Fruit fly (Drosophila melanogaster) whole organism, pupa: ENCODE data around the gene CG43679.
A peak's percentile ranks its signal among the peaks of the same experiment; 100 is the strongest.

Experiments
- CG10348 ChIP-seq: fragments of 200-800 bp; sonication (Bioruptor generic); IDR thresholded peaks from 2 replicates; pipeline ENCODE4 v1.3.6; 2022; ENCODE audit warnings: missing biosample characterization, missing genetic modification characterization
- CG12605 ChIP-seq: fragments of 200-800 bp; sonication (Bioruptor generic); IDR thresholded peaks from 2 replicates; pipeline ENCODE4 v1.3.6; 2022; ENCODE audit warnings: missing biosample characterization, missing genetic modification characterization
- CG13204 ChIP-seq: fragments of 200-800 bp; sonication (Bioruptor generic); optimal IDR thresholded peaks from 2 replicates; lab custom pipeline; 2018; ENCODE audit warnings: missing biosample characterization, mild to moderate bottlenecking, missing genetic modification characterization, moderate library complexity
- CG14655 ChIP-seq: fragments of 200-800 bp; sonication (Bioruptor generic); optimal IDR thresholded peaks from 3 replicates; lab custom pipeline; 2017; ENCODE audit warnings: mild to moderate bottlenecking, missing biosample characterization, missing genetic modification reagents, missing genetic modification characterization
- CG15710 ChIP-seq: fragments of 200-800 bp; sonication (Bioruptor generic); optimal IDR thresholded peaks from 2 replicates; lab custom pipeline; 2018; ENCODE audit warnings: missing biosample characterization, mild to moderate bottlenecking, missing genetic modification characterization, moderate library complexity
- CG17806 ChIP-seq: fragments of 200-800 bp; sonication (Bioruptor generic); optimal IDR thresholded peaks from 2 replicates; lab custom pipeline; 2018; ENCODE audit warnings: missing biosample characterization, mild to moderate bottlenecking, missing genetic modification characterization, moderate library complexity
- CG32121 ChIP-seq: fragments of 200-800 bp; sonication (Bioruptor generic); IDR thresholded peaks from 2 replicates; pipeline ENCODE4 v1.3.6; 2022; ENCODE audit warnings: missing biosample characterization, missing genetic modification characterization
- CG34367 ChIP-seq: fragments of 200-800 bp; sonication (Bioruptor generic); optimal IDR thresholded peaks from 2 replicates; lab custom pipeline; 2018; ENCODE audit warnings: missing biosample characterization, mild to moderate bottlenecking, missing genetic modification characterization
- CG4496 ChIP-seq: fragments of 200-800 bp; sonication (Bioruptor generic); IDR thresholded peaks from 3 replicates; pipeline ENCODE4 v1.3.6; 2022; ENCODE audit warnings: missing biosample characterization, missing genetic modification characterization
- CG8159 ChIP-seq: fragments of 200-800 bp; sonication (Bioruptor generic); optimal IDR thresholded peaks from 3 replicates; lab custom pipeline; 2018; ENCODE audit warnings: missing biosample characterization, mild to moderate bottlenecking, missing genetic modification characterization, moderate library complexity
- CG8301 ChIP-seq: fragments of 200-800 bp; sonication (Bioruptor generic); optimal IDR thresholded peaks from 2 replicates; lab custom pipeline; 2018; ENCODE audit warnings: missing biosample characterization, mild to moderate bottlenecking, missing genetic modification characterization
- CG9948 ChIP-seq: fragments of 200-800 bp; sonication (Bioruptor generic); optimal IDR thresholded peaks from 2 replicates; lab custom pipeline; 2018; ENCODE audit warnings: missing biosample characterization, mild to moderate bottlenecking, missing genetic modification characterization, moderate library complexity
- D1 ChIP-seq: fragments of 200-800 bp; sonication (Bioruptor generic); optimal IDR thresholded peaks from 2 replicates; lab custom pipeline; 2018; ENCODE audit warnings: missing biosample characterization, mild to moderate bottlenecking, missing genetic modification characterization, moderate library complexity
- EcR ChIP-seq: fragments of 200-800 bp; sonication (Bioruptor generic); optimal IDR thresholded peaks from 3 replicates; lab custom pipeline; 2019; ENCODE audit warnings: missing biosample characterization, missing genetic modification characterization, mild to moderate bottlenecking, moderate library complexity, missing genetic modification reagents
- Ets98B ChIP-seq: fragments of 200-800 bp; sonication (Bioruptor generic); IDR thresholded peaks from 2 replicates; pipeline ENCODE4 v1.3.6; 2022; ENCODE audit warnings: missing biosample characterization, missing genetic modification characterization
- Pif1A ChIP-seq: fragments of 200-800 bp; sonication (Bioruptor generic); optimal IDR thresholded peaks from 3 replicates; lab custom pipeline; 2016; ENCODE audit warnings: missing biosample characterization, missing genetic modification characterization
- Pif1B ChIP-seq: fragments of 200-800 bp; sonication (Bioruptor generic); optimal IDR thresholded peaks from 3 replicates; lab custom pipeline; 2016; ENCODE audit warnings: missing biosample characterization, missing genetic modification characterization
- Snoo ChIP-seq: fragments of 200-800 bp; sonication (Bioruptor generic); optimal IDR thresholded peaks from 3 replicates; lab custom pipeline; 2017; ENCODE audit warnings: missing biosample characterization, mild to moderate bottlenecking, missing genetic modification characterization, inconsistent platforms
- fd96Ca ChIP-seq: fragments of 200-800 bp; sonication (Bioruptor generic); IDR thresholded peaks from 3 replicates; pipeline ENCODE4 v1.3.6; 2022; ENCODE audit warnings: missing biosample characterization, missing genetic modification characterization
- gl ChIP-seq: fragments of 200-800 bp; sonication (Bioruptor generic); optimal IDR thresholded peaks from 2 replicates; lab custom pipeline; 2018; ENCODE audit warnings: missing biosample characterization, mild to moderate bottlenecking, missing genetic modification characterization
- rn ChIP-seq: fragments of 200-800 bp; sonication (Bioruptor generic); IDR thresholded peaks from 2 replicates; pipeline ENCODE4 v1.3.6; 2022; ENCODE audit warnings: missing biosample characterization, missing genetic modification characterization

The CG43679 gene

DNA sequence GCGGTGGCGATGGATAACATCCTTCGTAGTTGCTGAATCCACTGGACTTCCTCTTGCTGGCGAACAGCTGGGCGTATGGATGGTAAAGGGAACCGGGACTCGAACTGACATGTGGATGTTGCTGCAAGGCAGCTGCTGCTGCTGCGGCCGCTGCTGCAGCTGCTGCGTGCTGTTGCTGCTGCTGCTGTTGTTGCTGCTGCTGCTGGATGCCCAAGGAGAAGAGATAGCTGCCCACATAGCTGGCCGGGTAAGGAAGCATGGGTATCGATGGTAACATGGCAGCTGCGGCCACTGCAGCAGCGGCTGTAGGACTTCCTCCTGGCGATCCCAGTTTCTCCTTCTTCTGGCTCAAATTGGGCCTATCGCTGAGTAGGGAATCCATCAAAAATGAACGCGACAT, 7.8 kb downstream of the CG43679 start:
- TF ChIP-seq fd96Ca (GFP tag; lab: Robert Waterston, UW) = no peak
- no peak for TF ChIP-seq CG8159 (tag; lab: Kevin White, UChicago)
- TF ChIP-seq rn = no peak
- TF ChIP-seq CG14655 (GFP tag; lab: Kevin White, UChicago) = no peak
- TF ChIP-seq CG9948 = no peak
- TF ChIP-seq Pif1B = no peak
- no peak for TF ChIP-seq CG10348 (GFP tag; lab: Robert Waterston, UW)
- no peak for TF ChIP-seq CG34367

DNA sequence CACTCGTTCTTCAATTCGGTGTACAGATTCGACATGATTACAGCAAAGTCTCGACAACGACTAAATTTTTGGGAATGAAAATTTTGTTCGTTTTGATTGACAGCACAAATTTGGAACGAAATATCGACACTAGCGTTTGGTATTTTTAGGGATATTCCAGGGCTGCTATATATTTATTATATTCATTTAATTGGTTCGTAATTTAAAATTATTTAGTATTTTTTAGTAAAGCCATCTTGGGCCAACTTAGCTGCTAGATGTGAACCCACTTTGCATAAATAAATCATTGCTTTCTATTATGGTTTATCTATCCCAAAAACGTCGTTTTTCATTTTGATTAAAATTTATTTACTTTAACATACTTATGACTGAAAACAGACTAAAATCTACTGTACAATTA, 8.8 kb downstream of the CG43679 start, which contains the start of gene Rpn12R:
Gene Rpn12R, minus strand, starts transcription at position 101 of the 400 bp plus-strand sequence.
- TF ChIP-seq Pif1A (no peak), Snoo (no peak), CG10348 (GFP tag; lab: Robert Waterston, UW) (no peak), CG17806 (tag; lab: Kevin White, UChicago) (no peak), CG14655 (GFP tag; lab: Kevin White, UChicago) (no peak), CG4496 (GFP tag; lab: Robert Waterston, UW) (no peak), fd96Ca (GFP tag; lab: Robert Waterston, UW) (no peak), Ets98B (GFP tag; lab: Robert Waterston, UW) (no peak)

DNA sequence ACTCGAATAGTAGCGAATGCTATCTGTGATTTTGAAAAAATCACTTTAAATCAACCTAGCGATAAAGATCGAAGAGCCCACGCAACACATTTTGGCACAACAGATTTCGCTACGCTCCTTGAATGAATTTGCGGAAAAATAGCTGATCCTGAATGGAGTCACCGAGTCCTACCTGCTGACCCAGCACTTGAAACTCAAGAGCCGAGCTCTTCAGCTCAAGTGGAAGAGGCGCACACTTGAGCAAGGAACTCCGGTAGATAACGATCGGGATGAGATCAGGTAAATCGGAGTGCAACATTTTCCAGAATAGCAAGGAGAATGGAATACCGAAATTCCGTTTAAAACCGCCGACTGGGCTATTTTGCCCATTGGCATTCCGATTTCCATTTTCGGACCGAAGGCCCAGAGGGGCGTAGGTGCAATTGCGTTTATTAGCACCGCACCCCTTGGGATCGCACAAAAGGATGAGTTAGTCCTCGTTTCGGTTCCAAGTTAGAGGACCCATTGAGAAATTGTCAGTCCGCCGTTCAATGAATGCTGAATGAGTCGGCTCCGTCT, 10.8 kb downstream of the CG43679 start:
- TF ChIP-seq CG4496 (GFP tag; lab: Robert Waterston, UW) (no peak), CG14655 (GFP tag; lab: Kevin White, UChicago) (no peak), Ets98B (GFP tag; lab: Robert Waterston, UW) (no peak)

DNA sequence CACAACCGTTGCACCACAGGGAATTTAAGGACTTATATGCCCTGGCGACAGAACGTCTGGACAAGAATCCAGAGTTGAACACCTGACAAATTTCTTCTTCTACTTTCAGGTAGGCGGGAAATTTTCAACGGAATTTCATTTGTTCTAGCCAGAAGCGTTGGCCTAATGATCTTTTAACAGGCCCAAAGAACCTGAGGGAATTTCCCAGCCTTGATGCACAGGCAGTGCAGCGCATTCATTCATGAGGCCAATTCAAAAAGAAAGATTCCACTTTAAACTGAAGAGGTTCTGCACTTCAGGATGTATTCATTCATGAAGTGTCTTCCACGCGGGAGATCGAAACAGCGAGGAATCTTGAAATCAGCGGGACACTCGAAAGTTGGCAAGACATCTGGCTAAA, 11.7 kb downstream of the CG43679 start:
- TF ChIP-seq Snoo (no peak), EcR (GFP tag; lab: Kevin White, UChicago) (no peak), Pif1B (no peak), CG10348 (GFP tag; lab: Robert Waterston, UW) (no peak), CG8301 (no peak), CG34367 (no peak), gl (no peak), Ets98B (GFP tag; lab: Robert Waterston, UW) (no peak), CG14655 (GFP tag; lab: Kevin White, UChicago) (no peak), CG12605 (GFP tag; lab: Robert Waterston, UW) (no peak), CG4496 (GFP tag; lab: Robert Waterston, UW) (no peak), CG13204 (GFP tag; lab: Kevin White, UChicago) (no peak), fd96Ca (GFP tag; lab: Robert Waterston, UW) (no peak), CG32121 (GFP tag; lab: Robert Waterston, UW) (no peak), D1 (tag; lab: Kevin White, UChicago) (no peak), CG8159 (tag; lab: Kevin White, UChicago) (no peak)

DNA sequence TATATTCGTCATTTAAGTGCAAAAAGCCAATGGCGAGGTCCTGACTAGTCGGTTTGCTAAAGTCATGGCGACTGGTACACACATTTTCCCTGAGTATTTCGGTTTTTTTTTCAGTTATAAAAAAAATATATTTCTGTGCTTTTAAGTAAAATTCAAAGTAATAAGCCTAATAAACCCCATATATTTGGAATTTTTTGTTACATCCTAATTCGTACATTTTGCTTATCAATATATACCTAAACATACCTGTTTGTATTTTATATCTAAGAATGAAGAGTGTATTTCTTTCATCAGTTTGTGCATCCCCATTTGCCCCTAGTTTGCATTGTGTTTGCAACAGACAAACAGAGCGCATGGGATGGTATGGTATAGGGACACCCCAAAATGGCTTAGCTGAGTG, 15.6 kb downstream of the CG43679 start:
- TF ChIP-seq Pif1B = no peak
- no peak for TF ChIP-seq EcR (GFP tag; lab: Kevin White, UChicago)
- peak; percentile 41 for TF ChIP-seq CG8159 (tag; lab: Kevin White, UChicago)
- peak; percentile 5 for TF ChIP-seq Pif1A
- no peak for TF ChIP-seq CG17806 (tag; lab: Kevin White, UChicago)
- peak; percentile 31 for TF ChIP-seq CG14655 (GFP tag; lab: Kevin White, UChicago)
- no peak for TF ChIP-seq CG34367
- TF ChIP-seq CG15710 = no peak

DNA sequence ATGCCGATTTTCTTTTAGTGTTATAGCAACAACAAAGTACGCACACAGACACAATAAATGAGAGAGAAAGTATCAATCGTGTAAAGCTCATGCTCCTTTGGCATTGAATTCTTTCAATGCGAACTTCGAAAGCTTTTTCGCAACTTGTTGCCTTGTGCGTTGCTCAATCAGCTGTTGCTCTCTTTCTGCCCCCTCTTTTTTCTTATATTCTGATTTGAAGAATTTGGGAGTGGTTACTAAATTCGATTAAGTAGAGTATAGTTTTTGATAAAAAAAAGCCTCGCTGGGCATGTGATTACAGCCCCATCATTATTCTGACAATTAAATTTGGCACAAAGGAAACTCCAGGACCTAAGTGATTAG, 16.5 kb downstream of the CG43679 start:
- TF ChIP-seq fd96Ca (GFP tag; lab: Robert Waterston, UW) (no peak), rn (no peak), CG4496 (GFP tag; lab: Robert Waterston, UW) (no peak), CG14655 (GFP tag; lab: Kevin White, UChicago) (no peak), EcR (GFP tag; lab: Kevin White, UChicago) (no peak), CG8159 (tag; lab: Kevin White, UChicago) (no peak), CG13204 (GFP tag; lab: Kevin White, UChicago) (no peak), CG15710 (no peak), CG10348 (GFP tag; lab: Robert Waterston, UW) (no peak), CG32121 (GFP tag; lab: Robert Waterston, UW) (no peak), Pif1A (no peak), CG12605 (GFP tag; lab: Robert Waterston, UW) (no peak), Pif1B (no peak), D1 (tag; lab: Kevin White, UChicago) (no peak), Snoo (no peak), CG34367 (no peak), CG8301 (no peak), gl (no peak)

DNA sequence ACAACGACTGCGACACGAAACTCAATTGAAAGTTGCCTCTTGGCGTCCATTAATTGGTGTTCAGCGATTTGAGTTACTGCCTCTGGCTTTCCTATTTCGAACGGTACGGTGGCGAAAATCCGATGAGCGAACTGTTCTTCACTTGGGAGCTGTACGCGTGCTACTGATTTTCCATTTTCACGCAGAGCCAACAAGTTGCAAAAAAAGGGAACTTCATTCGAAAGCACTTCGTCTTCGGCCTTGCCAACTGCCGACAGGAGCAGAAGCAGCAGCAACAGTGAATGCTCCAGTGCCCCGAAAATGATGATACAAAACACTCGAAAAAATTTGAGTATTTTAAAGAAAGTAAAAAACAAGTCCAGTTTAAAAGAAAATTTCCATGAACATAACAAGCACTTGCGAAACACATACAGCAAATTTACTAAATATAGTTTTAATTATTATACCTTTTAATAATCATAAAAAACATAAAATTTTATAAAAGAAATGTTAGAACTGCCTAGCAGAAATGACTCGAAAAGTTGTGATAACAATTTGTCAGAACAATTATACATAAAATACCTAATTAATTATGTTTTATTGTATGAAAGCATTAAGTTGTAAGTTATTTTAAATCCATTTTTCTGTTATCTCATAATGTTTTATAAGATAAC, 17.0 kb downstream of the CG43679 start:
- TF ChIP-seq CG32121 (GFP tag; lab: Robert Waterston, UW) = no peak
- no peak for TF ChIP-seq Snoo
- no peak for TF ChIP-seq gl
- TF ChIP-seq Pif1A = no peak
- no peak for TF ChIP-seq CG13204 (GFP tag; lab: Kevin White, UChicago)
- TF ChIP-seq CG14655 (GFP tag; lab: Kevin White, UChicago) = peak; percentile 19
- no peak for TF ChIP-seq CG34367
- no peak for TF ChIP-seq rn
- no peak for TF ChIP-seq CG8301
- TF ChIP-seq D1 (tag; lab: Kevin White, UChicago) = no peak
- no peak for TF ChIP-seq Pif1B
- TF ChIP-seq Ets98B (GFP tag; lab: Robert Waterston, UW) = no peak
- no peak for TF ChIP-seq CG4496 (GFP tag; lab: Robert Waterston, UW)
- TF ChIP-seq CG15710 = peak; percentile 25
- no peak for TF ChIP-seq CG10348 (GFP tag; lab: Robert Waterston, UW)
- TF ChIP-seq fd96Ca (GFP tag; lab: Robert Waterston, UW) = no peak
- no peak for TF ChIP-seq EcR (GFP tag; lab: Kevin White, UChicago)
- TF ChIP-seq CG9948 = no peak
- TF ChIP-seq CG8159 (tag; lab: Kevin White, UChicago) = peak; percentile 51
- no peak for TF ChIP-seq CG17806 (tag; lab: Kevin White, UChicago)
- TF ChIP-seq CG12605 (GFP tag; lab: Robert Waterston, UW) = no peak
